Worm (Caenorhabditis elegans) whole organism, early embryonic: ENCODE measurements around the gene Y54G11A.9.

Experiments
- ceh-13 ChIP-seq: fragments of 200-800 bp; sonication (Bioruptor generic); optimal IDR thresholded peaks from 2 replicates; lab custom pipeline; 2018; ENCODE audit warnings: mild to moderate bottlenecking, missing genetic modification characterization, missing compliant biosample characterization
- ets-7 ChIP-seq: sonication (generic microtip); optimal IDR thresholded peaks from 2 replicates; lab custom pipeline; 2016; ENCODE audit warnings: missing genotype, missing genetic modification characterization, missing compliant biosample characterization
- hmg-4 ChIP-seq: fragments of 200-800 bp; sonication (Bioruptor generic); optimal IDR thresholded peaks from 2 replicates; lab custom pipeline; 2018; ENCODE audit warnings: mild to moderate bottlenecking, missing genetic modification characterization, missing compliant biosample characterization
- pes-1 ChIP-seq: fragments of 200-800 bp; sonication (Bioruptor generic); IDR thresholded peaks from 2 replicates; pipeline ENCODE4 v1.3.6; 2022; ENCODE audit warnings: missing genetic modification reagents, missing genetic modification characterization, missing compliant biosample characterization
- scrt-1 ChIP-seq: fragments of 200-800 bp; sonication (Bioruptor generic); IDR thresholded peaks from 2 replicates; pipeline ENCODE4 v1.3.6; 2022; ENCODE audit warnings: missing genetic modification characterization, missing compliant biosample characterization
- sea-1 ChIP-seq: fragments of 200-800 bp; sonication (Bioruptor generic); conservative IDR thresholded peaks from 2 replicates; pipeline ENCODE4 v1.3.6; 2022; ENCODE audit warnings: missing genetic modification characterization, missing compliant biosample characterization
- tbx-11 ChIP-seq: fragments of 200-800 bp; sonication (Bioruptor generic); IDR thresholded peaks from 2 replicates; pipeline ENCODE4 v1.3.6; 2022; ENCODE audit warnings: missing genetic modification characterization, missing compliant biosample characterization
- tra-4 ChIP-seq: sonication (generic microtip); optimal IDR thresholded peaks from 2 replicates; lab custom pipeline; 2017; ENCODE audit warnings: missing genetic modification characterization, missing compliant biosample characterization

DNA sequence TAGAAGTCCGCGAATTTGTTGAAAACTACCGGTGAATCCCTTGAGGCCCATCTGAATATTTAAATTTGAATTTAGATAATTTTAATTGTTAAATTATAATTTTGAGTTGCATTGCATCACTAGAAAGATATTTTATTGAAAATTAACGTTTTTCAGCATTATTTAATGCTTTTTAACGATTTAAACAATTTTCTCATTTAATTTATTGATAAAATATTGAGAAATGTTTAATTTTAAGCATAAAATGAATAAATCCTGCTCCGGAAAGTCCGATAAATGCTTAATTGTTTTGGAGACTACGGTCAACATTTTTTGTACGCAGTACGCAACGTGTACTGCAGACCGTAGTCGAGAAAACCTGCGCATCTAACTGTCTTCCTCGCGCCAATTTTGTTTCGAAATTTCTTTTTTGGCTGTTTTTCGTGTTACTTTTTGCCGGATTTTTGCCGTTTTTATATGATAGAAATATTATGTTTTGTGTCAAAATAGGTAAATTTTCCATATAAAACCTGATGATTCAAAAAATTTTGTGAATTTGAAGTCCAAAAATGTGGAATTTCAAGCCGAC is 3.2 kb upstream of the Y54G11A.9 start, which contains the start of the genes Y54G11A.17, lin-7 and elof-1:
- TF ChIP-seq pes-1 (peak; percentile 34; the same call in 1 of the 2 replicates), sea-1 (GFP tag; lab: Robert Waterston, UW) (no peak), scrt-1 (GFP tag; lab: Robert Waterston, UW) (no peak), ets-7 (no peak), tra-4 (no peak), ceh-13 (no peak), hmg-4 (GFP tag; lab: Kevin White, UChicago) (no peak), tbx-11 (GFP tag; lab: Robert Waterston, UW) (no peak)
